Fruit fly (Drosophila melanogaster) whole organism, embryonic: ENCODE results near the gene bmm.
A peak's percentile ranks its signal among the peaks of the same experiment; 100 is the strongest.

Source experiments
- Blimp-1 ChIP-seq: fragments of 200-800 bp; sonication (Bioruptor generic); optimal IDR thresholded peaks from 3 replicates; lab custom pipeline; 2018; ENCODE audit warnings: missing biosample characterization, missing genetic modification characterization, mild to moderate bottlenecking, moderate library complexity, missing genetic modification reagents
- CG10147 ChIP-seq: fragments of 200-800 bp; sonication (Bioruptor generic); optimal IDR thresholded peaks from 2 replicates; lab custom pipeline; 2019; ENCODE audit warnings: missing biosample characterization, mild to moderate bottlenecking, missing genetic modification characterization, moderate library complexity
- CG10209 ChIP-seq: fragments of 200-800 bp; sonication (Bioruptor generic); optimal IDR thresholded peaks from 3 replicates; lab custom pipeline; 2017; ENCODE audit warnings: missing biosample characterization, mild to moderate bottlenecking, missing genetic modification characterization, missing genetic modification reagents
- CG10654 ChIP-seq: fragments of 200-800 bp; sonication (Bioruptor generic); optimal IDR thresholded peaks from 2 replicates; lab custom pipeline; 2016; ENCODE audit warnings: missing biosample characterization, missing genetic modification characterization
- CG11085 ChIP-seq: fragments of 200-800 bp; sonication (Bioruptor generic); IDR thresholded peaks from 2 replicates; pipeline ENCODE4 v1.3.6; 2022; ENCODE audit warnings: missing biosample characterization, missing genetic modification characterization
- CG11093 ChIP-seq: fragments of 200-800 bp; sonication (Bioruptor generic); IDR thresholded peaks from 3 replicates; pipeline ENCODE4 v1.3.6; 2022; ENCODE audit warnings: missing biosample characterization, missing genetic modification characterization
- CG11247 ChIP-seq: fragments of 200-800 bp; sonication (Bioruptor generic); IDR thresholded peaks from 2 replicates; pipeline ENCODE4 v1.3.6; 2022; ENCODE audit warnings: missing biosample characterization, missing genetic modification characterization
- CG11504 ChIP-seq: fragments of 200-800 bp; sonication (Bioruptor generic); optimal IDR thresholded peaks from 3 replicates; lab custom pipeline; 2019; ENCODE audit warnings: missing biosample characterization, mild to moderate bottlenecking, missing genetic modification characterization, moderate library complexity
- CG12659 ChIP-seq: fragments of 200-800 bp; sonication (Bioruptor generic); optimal IDR thresholded peaks from 3 replicates; lab custom pipeline; 2017; ENCODE audit warnings: mild to moderate bottlenecking, missing biosample characterization, missing genetic modification reagents, missing genetic modification characterization
- CG15514 ChIP-seq: fragments of 200-800 bp; sonication (Bioruptor generic); optimal IDR thresholded peaks from 3 replicates; lab custom pipeline; 2017; ENCODE audit warnings: missing biosample characterization, missing genetic modification characterization, mild to moderate bottlenecking, moderate library complexity, missing genetic modification reagents
- CG15601 ChIP-seq: fragments of 200-800 bp; sonication (Bioruptor generic); optimal IDR thresholded peaks from 3 replicates; lab custom pipeline; 2019; ENCODE audit warnings: missing biosample characterization, mild to moderate bottlenecking, missing genetic modification characterization, moderate library complexity
- CG15696 ChIP-seq: fragments of 200-800 bp; sonication (Bioruptor generic); optimal IDR thresholded peaks from 2 replicates; lab custom pipeline; 2019; ENCODE audit warnings: missing biosample characterization, mild to moderate bottlenecking, missing genetic modification characterization, moderate library complexity
- CG16815 ChIP-seq: fragments of 200-800 bp; sonication (Bioruptor generic); optimal IDR thresholded peaks from 3 replicates; lab custom pipeline; 2017; ENCODE audit warnings: missing biosample characterization, mild to moderate bottlenecking, missing genetic modification characterization
- CG17186 ChIP-seq: fragments of 200-800 bp; sonication (Bioruptor generic); optimal IDR thresholded peaks from 3 replicates; lab custom pipeline; 2017; ENCODE audit warnings: missing biosample characterization, missing genetic modification reagents, missing genetic modification characterization
- CG18262 ChIP-seq: fragments of 200-800 bp; optimal IDR thresholded peaks from 3 replicates; lab custom pipeline; 2019; ENCODE audit warnings: missing biosample characterization, mild to moderate bottlenecking, missing genetic modification characterization, moderate library complexity
- CG18619 ChIP-seq: fragments of 200-800 bp; sonication (Bioruptor generic); optimal IDR thresholded peaks from 3 replicates; lab custom pipeline; 2017; ENCODE audit warnings: missing biosample characterization, mild to moderate bottlenecking, missing genetic modification characterization
- CG32772 ChIP-seq: fragments of 200-800 bp; sonication (Bioruptor generic); IDR thresholded peaks from 2 replicates; pipeline ENCODE4 v1.3.6; 2022; ENCODE audit warnings: missing biosample characterization, missing genetic modification characterization
- CG42726 ChIP-seq: fragments of 200-800 bp; sonication (Bioruptor generic); IDR thresholded peaks from 2 replicates; pipeline ENCODE4 v1.3.6; 2022; ENCODE audit warnings: missing biosample characterization, missing genetic modification characterization; ENCODE audit not compliant: partially characterized antibody
- CG6813 ChIP-seq: fragments of 200-800 bp; sonication (Bioruptor generic); optimal IDR thresholded peaks from 2 replicates; lab custom pipeline; 2017; ENCODE audit warnings: missing biosample characterization, missing genetic modification characterization, mild to moderate bottlenecking, moderate library complexity, missing genetic modification reagents
- CG7928 ChIP-seq: fragments of 200-800 bp; sonication (Bioruptor generic); optimal IDR thresholded peaks from 2 replicates; lab custom pipeline; 2017; ENCODE audit warnings: missing biosample characterization, mild to moderate bottlenecking, missing genetic modification characterization
- CG8765 ChIP-seq: fragments of 200-800 bp; sonication (Bioruptor generic); IDR thresholded peaks from 2 replicates; pipeline ENCODE4 v1.3.6; 2022; ENCODE audit warnings: missing biosample characterization, missing genetic modification characterization
- CG8944 ChIP-seq: fragments of 200-800 bp; sonication (Bioruptor generic); optimal IDR thresholded peaks from 3 replicates; lab custom pipeline; 2016; ENCODE audit warnings: missing biosample characterization, missing genetic modification characterization
- CG9727 ChIP-seq: fragments of 200-800 bp; sonication (Bioruptor generic); optimal IDR thresholded peaks from 3 replicates; lab custom pipeline; 2017; ENCODE audit warnings: missing biosample characterization, mild to moderate bottlenecking, missing genetic modification characterization
- Deaf1 ChIP-seq: fragments of 200-800 bp; optimal IDR thresholded peaks from 3 replicates; lab custom pipeline; 2019; ENCODE audit warnings: missing biosample characterization, mild to moderate bottlenecking, missing genetic modification characterization, moderate library complexity
- Dip3 ChIP-seq: fragments of 200-800 bp; sonication (Bioruptor generic); optimal IDR thresholded peaks from 3 replicates; lab custom pipeline; 2016; ENCODE audit warnings: missing biosample characterization, missing genetic modification characterization
- Doc3 ChIP-seq: fragments of 200-800 bp; sonication (Bioruptor generic); IDR thresholded peaks from 3 replicates; pipeline ENCODE4 v1.3.6; 2022; ENCODE audit warnings: missing biosample characterization, missing genetic modification characterization; ENCODE audit not compliant: partially characterized antibody
- Drgx ChIP-seq: fragments of 200-800 bp; sonication (Bioruptor generic); IDR thresholded peaks from 2 replicates; pipeline ENCODE4 v1.3.6; 2022; ENCODE audit warnings: missing biosample characterization, missing genetic modification characterization
- Fer3 ChIP-seq: fragments of 200-800 bp; sonication (Bioruptor generic); optimal IDR thresholded peaks from 2 replicates; lab custom pipeline; 2018; ENCODE audit warnings: missing biosample characterization, mild to moderate bottlenecking, missing genetic modification characterization, moderate library complexity
- GATAe ChIP-seq: fragments of 200-800 bp; sonication (Bioruptor generic); conservative IDR thresholded peaks from 2 replicates; pipeline ENCODE4 v1.3.6; 2022; ENCODE audit warnings: missing biosample characterization, missing genetic modification characterization
- Gug ChIP-seq: fragments of 200-800 bp; sonication (Bioruptor generic); IDR thresholded peaks from 4 replicates; pipeline ENCODE4 v1.3.6; 2022; ENCODE audit warnings: missing biosample characterization, missing genetic modification characterization
- HLHmδ ChIP-seq: fragments of 200-800 bp; sonication (Bioruptor generic); optimal IDR thresholded peaks from 2 replicates; lab custom pipeline; 2018; ENCODE audit warnings: missing biosample characterization, mild to moderate bottlenecking, missing genetic modification characterization, moderate library complexity
- Nf-YA ChIP-seq: fragments of 200-800 bp; sonication (Bioruptor generic); IDR thresholded peaks from 2 replicates; pipeline ENCODE4 v1.3.6; 2022; ENCODE audit warnings: missing biosample characterization, missing genetic modification characterization
- Opbp ChIP-seq: fragments of 200-800 bp; sonication (Bioruptor generic); IDR thresholded peaks from 3 replicates; pipeline ENCODE4 v1.3.6; 2022; ENCODE audit warnings: missing biosample characterization, missing genetic modification characterization; ENCODE audit not compliant: partially characterized antibody
- Ptx1 ChIP-seq: fragments of 200-800 bp; sonication (Bioruptor generic); IDR thresholded peaks from 2 replicates; pipeline ENCODE4 v1.3.6; 2022; ENCODE audit warnings: missing biosample characterization, missing genetic modification characterization
- Side ChIP-seq: fragments of 200-800 bp; sonication (Bioruptor generic); optimal IDR thresholded peaks from 2 replicates; lab custom pipeline; 2016; ENCODE audit warnings: missing biosample characterization, missing genetic modification characterization
- Sox102F ChIP-seq: fragments of 200-800 bp; sonication (Bioruptor generic); optimal IDR thresholded peaks from 2 replicates; lab custom pipeline; 2018; ENCODE audit warnings: missing biosample characterization, mild to moderate bottlenecking, missing genetic modification characterization, moderate library complexity
- Sry-β ChIP-seq: fragments of 200-800 bp; sonication (Bioruptor generic); optimal IDR thresholded peaks from 2 replicates; lab custom pipeline; 2018; ENCODE audit warnings: missing biosample characterization, mild to moderate bottlenecking, missing genetic modification characterization, moderate library complexity
- Xrp1 ChIP-seq: fragments of 200-800 bp; sonication (Bioruptor generic); IDR thresholded peaks from 2 replicates; pipeline ENCODE4 v1.3.6; 2022; ENCODE audit warnings: missing biosample characterization, missing genetic modification characterization
- bowl ChIP-seq: fragments of 200-800 bp; sonication (Bioruptor generic); IDR thresholded peaks from 2 replicates; pipeline ENCODE4 v1.3.6; 2022; ENCODE audit warnings: missing biosample characterization, missing genetic modification characterization
- ci ChIP-seq: fragments of 200-800 bp; sonication (Bioruptor generic); IDR thresholded peaks from 3 replicates; pipeline ENCODE4 v1.3.6; 2022; ENCODE audit warnings: missing biosample characterization, missing genetic modification characterization
- corto ChIP-seq: fragments of 200-800 bp; sonication (Bioruptor generic); optimal IDR thresholded peaks from 2 replicates; lab custom pipeline; 2016; ENCODE audit warnings: missing biosample characterization, mild to moderate bottlenecking, missing genetic modification characterization, moderate library complexity
- dimm ChIP-seq: fragments of 200-800 bp; sonication (Bioruptor generic); IDR thresholded peaks from 2 replicates; pipeline ENCODE4 v1.3.6; 2022; ENCODE audit warnings: missing biosample characterization, missing genetic modification characterization
- fd3F ChIP-seq: fragments of 200-800 bp; sonication (Bioruptor generic); optimal IDR thresholded peaks from 2 replicates; lab custom pipeline; 2018; ENCODE audit warnings: missing biosample characterization, mild to moderate bottlenecking, missing genetic modification characterization, moderate library complexity
- gsb-n ChIP-seq: fragments of 200-800 bp; sonication (Bioruptor generic); optimal IDR thresholded peaks from 3 replicates; lab custom pipeline; 2018; ENCODE audit warnings: missing biosample characterization, mild to moderate bottlenecking, missing genetic modification characterization
- h ChIP-seq: fragments of >200 bp; optimal IDR thresholded peaks from 2 replicates; lab custom pipeline; 2017
- inv ChIP-seq: fragments of 200-800 bp; sonication (Bioruptor generic); IDR thresholded peaks from 2 replicates; pipeline ENCODE4 v1.3.6; 2022; ENCODE audit warnings: missing biosample characterization, missing genetic modification characterization; ENCODE audit not compliant: partially characterized antibody
- nerfin-1 ChIP-seq: fragments of 200-800 bp; sonication (Bioruptor generic); optimal IDR thresholded peaks from 3 replicates; lab custom pipeline; 2019; ENCODE audit warnings: missing biosample characterization, mild to moderate bottlenecking, missing genetic modification characterization, moderate library complexity
- odd ChIP-seq: fragments of 200-800 bp; sonication (Bioruptor generic); optimal IDR thresholded peaks from 2 replicates; lab custom pipeline; 2017; ENCODE audit warnings: missing biosample characterization, mild to moderate bottlenecking, missing genetic modification characterization
- ranshi ChIP-seq: fragments of 200-800 bp; sonication (Bioruptor generic); IDR thresholded peaks from 2 replicates; pipeline ENCODE4 v1.3.6; 2022; ENCODE audit warnings: missing biosample characterization, missing genetic modification characterization

Gene bmm

dm6 chr3L:14786230-14786850 lies at the start of gene bmm, which contains the start of gene Tdrd3 (continued):
- peak; percentile 80 for TF ChIP-seq CG11247
- TF ChIP-seq CG10209, result peak; percentile 82
- TF ChIP-seq Sry-β, result peak; percentile 54
- peak; percentile 50 for TF ChIP-seq Dip3 (GFP tag; lab: Kevin White, UChicago)
- TF ChIP-seq ci, result peak; percentile 73
- no peak for TF ChIP-seq GATAe (GFP tag; lab: Robert Waterston, UW)
- no peak for TF ChIP-seq CG17186
- TF ChIP-seq h (lab: Kevin White, UChicago), result no peak
- TF ChIP-seq CG6813 (GFP tag; lab: Kevin White, UChicago), result peak; percentile 30
- peak; percentile 87 for TF ChIP-seq inv (GFP tag; lab: Robert Waterston, UW)
- peak; percentile 63 for TF ChIP-seq Xrp1 (GFP tag; lab: Robert Waterston, UW)
- peak; percentile 87 for TF ChIP-seq CG15696 (tag; lab: Kevin White, UChicago)
- peak; percentile 82 for TF ChIP-seq CG10654 (GFP tag; lab: Kevin White, UChicago)
- peak; percentile 69 for TF ChIP-seq CG18619 (GFP tag; lab: Kevin White, UChicago)
- TF ChIP-seq CG8765 (GFP tag; lab: Robert Waterston, UW), result peak; percentile 71
- peak; percentile 78 for TF ChIP-seq CG16815 (GFP tag; lab: Kevin White, UChicago)
- TF ChIP-seq corto (GFP tag; lab: Kevin White, UChicago), result peak; percentile 11
- peak; percentile 77 for TF ChIP-seq Blimp-1 (GFP tag; lab: Kevin White, UChicago)
- TF ChIP-seq CG11093, result peak; percentile 52; the same call in 2 of the 3 replicates
- 0 out of 2 replicates have a peak, but pooled peaks have one; percentile 7 for TF ChIP-seq dimm
- peak; percentile 86 for TF ChIP-seq CG10147 (GFP tag; lab: Kevin White, UChicago)
- TF ChIP-seq Drgx (GFP tag; lab: Robert Waterston, UW), result peak; percentile 50; the same call in 1 of the 2 replicates
- TF ChIP-seq CG7928 (GFP tag; lab: Kevin White, UChicago), result no peak
- peak; percentile 82 for TF ChIP-seq fd3F
- TF ChIP-seq nerfin-1 (tag; lab: Kevin White, UChicago), result peak; percentile 68
- peak; percentile 86 for TF ChIP-seq CG15601 (tag; lab: Kevin White, UChicago)
- TF ChIP-seq CG32772, result peak; percentile 79
- TF ChIP-seq CG18262 (tag; lab: Kevin White, UChicago), result peak; percentile 88
- no peak for TF ChIP-seq Nf-YA (GFP tag; lab: Robert Waterston, UW)
- peak; percentile 84 for TF ChIP-seq CG9727 (GFP tag; lab: Kevin White, UChicago)
- TF ChIP-seq Fer3 (tag; lab: Kevin White, UChicago), result peak; percentile 80
- peak; percentile 45 for TF ChIP-seq HLHmδ
- TF ChIP-seq CG8944 (GFP tag; lab: Kevin White, UChicago), result peak; percentile 27
- TF ChIP-seq CG11085 (GFP tag; lab: Robert Waterston, UW), result peak; percentile 78
- peak; percentile 83 for TF ChIP-seq Sox102F (GFP tag; lab: Kevin White, UChicago)
- TF ChIP-seq gsb-n (tag; lab: Kevin White, UChicago), result peak; percentile 68
- TF ChIP-seq Opbp (GFP tag; lab: Robert Waterston, UW), result peak; percentile 89
- peak; percentile 57 for TF ChIP-seq odd (GFP tag; lab: Kevin White, UChicago)
- peak; percentile 81 for TF ChIP-seq CG11504 (tag; lab: Kevin White, UChicago)
- TF ChIP-seq Doc3 (GFP tag; lab: Robert Waterston, UW), result peak; percentile 88
- peak; percentile 70; the same call in 1 of the 2 replicates for TF ChIP-seq ranshi (GFP tag; lab: Robert Waterston, UW)
- peak; percentile 31 for TF ChIP-seq Side (GFP tag; lab: Kevin White, UChicago)
- TF ChIP-seq Ptx1, result peak; percentile 64
- TF ChIP-seq CG15514 (GFP tag; lab: Kevin White, UChicago), result peak; percentile 61
- peak; percentile 92 for TF ChIP-seq Gug (GFP tag; lab: Robert Waterston, UW)
- no peak for TF ChIP-seq bowl (GFP tag; lab: Robert Waterston, UW)
- peak; percentile 54 for TF ChIP-seq Deaf1 (tag; lab: Kevin White, UChicago)
- peak; percentile 91 for TF ChIP-seq CG12659 (GFP tag; lab: Kevin White, UChicago)
- TF ChIP-seq CG42726 (GFP tag; lab: Robert Waterston, UW), result peak; percentile 86
